Fruit fly (Drosophila melanogaster): ENCODE measurements around the gene CG34135.

CG34135 gene

DNA sequence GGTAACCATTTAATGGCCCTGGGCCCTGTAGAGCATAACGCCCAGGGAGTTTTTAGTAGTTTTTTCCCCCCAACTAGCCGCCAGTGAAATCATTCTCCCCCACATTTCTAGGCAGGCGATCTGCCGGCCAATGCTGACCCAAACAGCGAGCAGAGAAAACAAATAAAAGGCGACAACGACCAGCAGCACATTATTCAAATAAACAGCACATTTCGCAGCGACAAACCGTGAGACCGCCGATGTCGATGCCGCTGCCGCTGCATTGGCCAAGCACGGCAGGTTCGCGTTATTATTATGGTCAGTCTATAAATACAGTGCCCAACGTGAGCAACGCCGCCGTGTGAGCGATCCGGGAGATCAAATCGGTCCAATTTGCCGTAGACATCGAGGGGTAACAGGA, 49.1 kb downstream of the CG34135 start, which contains the start of gene CG11760:
TSS of gene CG11760 (plus strand) at position 301 of the 400 bp plus-strand sequence.
- no peak for TF ChIP-seq noc (tag; optimal IDR thresholded peaks at IDR 0.05)

DNA sequence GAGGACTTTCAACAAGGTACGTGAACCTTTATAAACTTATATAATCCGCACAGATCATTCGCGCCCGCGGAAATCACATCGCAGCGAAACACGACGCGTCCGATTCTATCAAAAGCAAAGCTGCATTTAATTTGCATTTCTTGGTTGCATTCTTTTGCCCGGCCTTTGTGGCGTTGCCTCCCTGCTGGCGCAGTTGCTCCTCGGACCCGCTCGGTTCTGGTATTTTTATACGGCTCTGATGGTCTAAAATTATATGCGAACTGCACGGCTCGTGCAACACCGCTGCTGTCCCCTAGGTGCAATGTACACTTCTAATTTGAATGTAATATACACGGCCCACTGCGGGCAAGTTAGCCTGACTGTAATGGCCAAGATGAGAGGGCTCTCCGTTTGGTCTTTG, 49.6 kb downstream of the CG34135 start, which contains the start of gene Cks85A:
TSS of gene Cks85A (minus strand) at position 101 of the 400 bp plus-strand sequence.
- TF ChIP-seq noc (tag; optimal IDR thresholded peaks at IDR 0.05), result no peak

DNA sequence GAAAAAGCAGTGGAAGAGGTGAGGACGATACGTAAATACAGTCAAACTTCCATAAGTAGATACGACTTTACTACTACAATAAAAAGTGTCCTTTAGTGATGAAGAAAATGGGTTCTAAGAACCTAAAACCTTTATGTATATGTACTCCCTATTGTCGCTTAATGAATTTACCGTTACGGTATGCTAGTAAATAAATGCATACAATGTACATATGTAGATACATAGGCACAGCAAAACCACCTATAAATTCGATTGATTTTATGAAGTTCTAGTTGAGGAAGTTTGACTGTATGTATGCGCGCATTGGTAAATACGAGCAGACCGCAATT, 51.5 kb downstream of the CG34135 start:
- no peak for TF ChIP-seq noc (tag; optimal IDR thresholded peaks at IDR 0.05)

DNA sequence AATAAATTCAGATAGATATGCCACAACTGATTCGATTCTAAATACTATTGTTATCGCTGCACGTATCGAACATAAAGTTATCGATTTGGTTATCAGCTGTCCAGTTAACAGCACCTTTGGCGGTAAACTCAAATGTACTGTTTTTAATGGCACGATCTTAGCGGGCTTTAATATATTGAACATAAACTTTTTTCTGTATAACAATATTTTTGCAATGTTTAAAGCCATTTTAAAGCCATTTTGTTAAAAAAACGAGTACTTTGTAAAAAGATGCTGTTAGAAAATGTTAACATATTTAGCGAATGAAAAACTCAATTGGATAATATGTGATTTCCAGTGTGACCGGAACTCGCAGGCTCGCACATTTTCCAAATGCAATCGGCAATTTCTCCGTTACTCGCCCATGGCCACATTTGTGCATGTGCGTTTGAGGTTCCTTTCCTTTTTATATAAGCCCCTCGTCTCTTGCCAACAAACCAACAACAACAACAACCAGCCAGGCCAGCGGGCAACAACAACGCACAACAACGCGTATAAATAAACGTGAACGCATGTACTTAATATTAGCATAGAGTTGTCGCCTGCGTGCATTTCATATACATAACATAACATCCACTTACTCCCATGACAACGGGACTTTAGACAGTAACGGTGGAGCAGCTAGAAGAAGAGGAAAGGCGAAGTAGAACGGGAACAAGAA, 52.0 kb downstream of the CG34135 start, which contains the start of gene TMEM216:
TSS of gene TMEM216 (plus strand) at position 393 of the 700 bp plus-strand sequence.
- no peak for TF ChIP-seq noc (tag; optimal IDR thresholded peaks at IDR 0.05)

DNA sequence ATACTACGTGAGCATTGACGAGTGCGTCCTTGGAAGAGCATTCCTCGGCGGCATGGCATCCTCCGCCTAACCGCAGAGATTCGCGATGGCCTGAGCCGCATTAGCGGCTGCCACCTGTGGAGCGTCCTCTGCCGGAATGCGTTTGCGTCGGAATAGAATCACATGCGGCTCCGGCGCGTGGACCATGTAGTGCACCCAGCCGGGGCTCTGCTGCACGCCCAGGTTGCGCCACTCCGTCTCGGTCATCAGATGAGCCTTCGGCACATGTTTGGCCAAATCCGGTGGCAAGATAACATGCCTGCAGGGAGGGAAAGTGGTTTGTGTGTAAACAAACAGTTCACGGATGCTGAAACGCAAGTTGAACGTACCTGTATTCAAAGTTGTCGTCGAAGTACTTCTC, 52.6 kb downstream of the CG34135 start:
- TF ChIP-seq noc (tag; optimal IDR thresholded peaks at IDR 0.05), result no peak

DNA sequence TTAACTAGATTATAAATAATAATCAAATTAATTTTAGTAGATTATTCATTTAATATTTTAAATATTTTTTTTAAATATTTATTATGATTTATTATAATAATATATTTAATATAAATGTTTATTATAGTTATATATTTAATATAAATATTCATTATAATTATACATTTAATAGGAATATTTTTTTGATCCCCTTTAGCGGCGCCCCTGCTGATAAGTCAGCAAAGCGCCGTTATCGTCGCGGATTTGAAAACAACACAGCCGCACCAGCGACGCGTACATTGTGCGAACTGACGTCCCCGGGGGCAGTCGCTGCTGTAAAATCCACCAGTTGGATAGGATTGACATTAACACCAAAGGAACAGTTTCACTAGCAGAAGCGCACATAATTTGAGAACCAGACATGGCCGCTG, 55.3 kb downstream of the CG34135 start, which contains the start of gene CG8112:
TSS of gene CG8112 (plus strand) at position 212 of the 410 bp plus-strand sequence.
- TF ChIP-seq noc (tag; optimal IDR thresholded peaks at IDR 0.05), result no peak

DNA sequence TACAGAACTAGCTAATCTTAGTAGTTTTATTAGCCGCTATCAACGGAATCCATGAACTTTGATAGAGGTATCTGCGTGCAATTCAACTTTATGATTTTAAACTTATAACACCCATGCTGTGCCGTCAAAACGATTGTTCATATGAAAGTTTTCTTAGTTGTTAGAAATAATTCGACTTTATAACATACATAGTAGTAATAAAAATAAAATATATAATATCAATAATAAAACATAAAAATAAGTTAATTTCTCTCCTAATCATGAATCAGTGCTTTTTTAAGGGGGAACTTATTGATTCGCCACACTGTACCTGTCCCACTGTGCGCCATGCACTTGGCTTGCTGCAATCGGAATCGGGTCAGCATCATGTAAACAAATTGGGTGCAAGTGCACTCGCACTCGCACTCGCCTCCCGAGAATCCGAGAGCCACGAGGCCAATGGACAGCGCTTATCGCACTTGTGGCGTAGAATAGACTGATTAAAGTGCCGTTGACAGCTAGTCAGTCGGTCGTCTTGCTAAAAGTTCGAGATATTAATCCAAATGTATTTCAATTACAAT, 56.0 kb downstream of the CG34135 start:
- TF ChIP-seq noc (tag; optimal IDR thresholded peaks at IDR 0.05), result peak; percentile 15

DNA sequence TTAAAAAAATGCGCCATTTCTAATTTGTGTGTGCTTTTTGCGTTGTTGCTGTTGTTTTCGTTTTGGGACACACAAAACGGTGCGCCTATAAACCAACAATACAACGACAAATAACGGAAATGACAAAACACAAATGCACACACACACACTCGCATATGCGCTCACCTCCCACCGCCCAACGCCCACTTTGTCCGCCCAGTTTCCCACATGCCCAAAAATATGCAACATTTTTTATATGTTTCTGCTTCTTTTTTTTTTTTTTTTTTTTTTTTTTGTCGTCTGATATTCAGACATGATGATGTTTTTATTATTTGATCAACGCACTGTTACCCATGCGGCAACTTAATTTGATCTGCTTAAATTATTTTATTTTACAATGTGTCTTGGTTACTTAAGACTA, 60.8 kb downstream of the CG34135 start:
- no peak for TF ChIP-seq noc (tag; optimal IDR thresholded peaks at IDR 0.05)

DNA sequence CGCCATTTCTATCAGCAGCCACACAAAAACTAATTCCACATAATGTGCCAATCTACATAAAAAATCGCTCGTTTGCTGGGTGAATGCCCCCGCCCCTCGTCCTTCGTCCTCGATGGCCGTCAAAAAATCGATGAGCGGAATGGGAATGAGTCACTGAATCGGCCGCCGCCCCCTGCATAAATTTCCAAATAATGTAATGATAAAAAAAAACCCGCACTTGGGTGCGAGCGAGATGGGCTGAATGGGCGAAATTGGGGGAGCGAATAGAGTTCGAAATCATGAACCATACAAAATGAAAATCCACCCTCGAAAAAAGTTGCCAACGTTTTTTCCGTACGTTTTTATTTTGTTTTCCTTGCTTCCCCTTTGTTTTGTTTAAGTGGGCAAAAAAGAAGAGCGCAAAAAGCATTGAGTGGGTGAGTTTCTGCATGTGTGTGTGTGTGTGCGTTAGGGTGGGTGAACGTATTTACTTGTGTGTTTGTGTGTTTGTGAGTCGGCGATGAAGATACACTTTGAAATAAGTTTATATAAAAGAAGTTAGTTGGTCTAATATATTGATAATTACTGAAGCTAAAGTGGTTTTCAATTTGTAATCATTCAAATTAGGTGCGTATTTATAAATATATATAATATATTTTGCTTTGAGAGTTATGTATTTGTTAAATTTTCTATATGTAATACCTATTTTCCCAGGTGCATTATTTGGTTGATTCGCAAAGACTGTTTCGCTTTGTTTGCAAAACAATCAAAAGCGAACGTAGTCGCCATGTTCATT, 62.5 kb downstream of the CG34135 start:
- no peak for TF ChIP-seq noc (tag; optimal IDR thresholded peaks at IDR 0.05)

DNA sequence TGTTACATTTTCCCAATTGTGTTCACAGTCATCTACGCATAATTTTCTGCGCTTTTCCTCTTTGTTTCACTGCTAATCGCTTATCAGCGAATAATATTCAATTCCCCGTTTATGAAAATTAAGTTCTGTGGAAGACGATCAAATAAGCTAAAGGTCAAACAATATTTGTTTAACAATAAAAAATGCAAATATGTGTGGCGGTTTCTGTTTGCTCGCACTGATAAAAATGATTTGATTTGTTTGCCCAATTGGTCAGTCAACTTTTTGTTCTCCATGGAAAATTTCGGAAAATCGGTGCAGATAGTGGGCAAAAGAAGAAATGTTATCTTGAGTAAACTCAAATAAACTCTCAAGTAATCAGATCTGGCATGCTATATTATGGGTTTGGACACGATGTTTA, 63.3 kb downstream of the CG34135 start:
- TF ChIP-seq noc (tag; optimal IDR thresholded peaks at IDR 0.05), result no peak

DNA sequence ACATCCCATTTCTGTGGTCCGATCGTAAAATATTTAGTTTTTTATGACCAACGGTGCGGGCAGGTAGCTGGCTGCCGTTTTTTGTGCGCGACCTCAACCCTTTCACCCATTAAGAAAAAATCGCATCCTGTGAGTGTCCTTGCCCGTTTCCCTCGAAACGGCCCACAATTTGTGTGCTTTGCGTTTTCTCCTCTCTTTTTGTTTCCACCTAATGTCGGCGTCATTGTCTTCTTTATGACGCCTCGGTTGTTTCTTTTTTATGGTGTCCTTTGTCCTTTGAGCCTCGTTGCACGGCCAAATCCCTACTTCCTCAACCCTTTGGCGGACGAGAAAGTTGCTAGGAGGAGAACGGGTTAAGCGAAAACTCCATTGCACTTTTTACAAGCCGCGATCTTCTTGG, 66.8 kb downstream of the CG34135 start:
- TF ChIP-seq noc (tag; optimal IDR thresholded peaks at IDR 0.05), result no peak

DNA sequence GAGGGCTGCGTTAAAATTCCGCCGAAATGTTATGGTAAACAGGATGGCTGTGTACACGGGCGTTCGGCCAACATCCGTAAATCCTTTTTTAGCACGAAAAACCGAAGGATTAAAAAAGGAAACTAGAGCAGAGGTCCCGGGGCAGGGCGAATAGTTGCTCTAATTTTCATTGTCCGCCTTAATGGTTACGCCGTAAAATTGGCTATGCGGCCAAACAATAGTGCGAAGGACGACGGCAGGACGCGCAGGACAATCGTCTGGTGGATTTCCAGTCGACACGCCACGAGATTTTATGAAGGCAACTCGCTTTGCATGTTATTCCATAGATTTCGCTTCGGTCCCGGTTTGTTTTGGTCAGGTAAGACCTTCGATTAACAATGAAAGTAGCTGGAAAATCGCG, 67.3 kb downstream of the CG34135 start:
- TF ChIP-seq noc (tag; optimal IDR thresholded peaks at IDR 0.05), result no peak

DNA sequence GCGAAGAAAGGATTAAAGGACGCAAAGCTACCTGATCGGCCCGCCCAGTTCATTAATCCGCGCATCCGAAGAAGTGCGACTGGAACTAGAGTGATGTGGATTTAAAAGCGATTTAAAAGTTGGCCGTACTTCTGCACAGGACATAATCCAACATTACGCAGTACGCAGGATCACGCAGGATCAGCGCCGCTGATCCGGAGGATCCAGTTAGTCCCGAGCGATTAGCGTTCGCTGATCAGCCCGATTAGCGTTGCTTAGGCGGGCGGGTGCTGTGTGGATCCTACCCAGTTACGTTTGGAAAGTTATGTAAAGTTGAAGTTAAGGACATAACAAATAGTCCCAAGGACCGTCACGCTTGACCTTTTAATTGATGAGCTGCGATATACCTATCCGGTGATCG, 68.8 kb downstream of the CG34135 start:
- TF ChIP-seq noc (tag; optimal IDR thresholded peaks at IDR 0.05), result no peak
